Fruit fly (Drosophila melanogaster) whole organism: ENCODE measurements around the gene CG11380.

Source experiments
- CG8478 ChIP-seq: fragments of >200 bp; optimal IDR thresholded peaks from 2 replicates; lab custom pipeline; 2018; ENCODE audit warnings: inconsistent platforms
- Dll ChIP-seq: fragments of >200 bp; optimal IDR thresholded peaks from 2 replicates; lab custom pipeline; 2017
- EcR ChIP-seq, 2 experiments: fragments of >200 bp; optimal IDR thresholded peaks; 2 replicates each; lab custom pipeline; 2017; ENCODE audit warnings: missing biosample characterization in 2 of 2, missing genetic modification characterization in 2 of 2, missing genetic modification reagents in 2 of 2
- pan ChIP-seq: fragments of >200 bp; optimal IDR thresholded peaks from 2 replicates; lab custom pipeline; 2017
- psq ChIP-seq: fragments of >200 bp; optimal IDR thresholded peaks from 2 replicates; lab custom pipeline; 2017
- usp ChIP-seq: fragments of >200 bp; optimal IDR thresholded peaks from 2 replicates; lab custom pipeline; 2017; ENCODE audit warnings: missing biosample characterization, missing genetic modification characterization, mixed read lengths

The CG11380 gene

DNA sequence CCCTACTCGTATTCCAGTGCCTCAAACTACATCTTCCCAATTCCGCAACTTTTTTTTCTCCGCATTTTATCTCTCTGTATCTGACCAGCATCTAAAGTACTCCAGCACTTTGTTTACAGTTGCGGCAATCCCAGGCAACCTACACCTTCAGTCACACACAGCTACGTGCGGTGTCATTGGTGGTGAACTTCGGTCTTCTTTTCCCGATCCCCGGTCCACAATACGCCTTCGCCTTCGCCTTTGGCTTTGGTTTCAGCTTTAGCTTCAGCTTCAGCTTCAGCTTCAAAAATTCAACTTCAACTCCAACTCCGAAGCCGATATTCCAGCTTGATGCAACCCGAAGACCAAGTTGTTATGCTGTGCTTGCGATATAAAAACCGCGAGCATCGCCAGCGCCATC, at the start of gene CG11380:
Gene CG11380, plus strand, starts transcription at position 301 of the 400 bp plus-strand sequence.
- TF ChIP-seq EcR (GFP tag; optimal IDR thresholded peaks at IDR 0.05; lab: Kevin White, UChicago) (no peak), CG8478 (lab: Kevin White, UChicago) (no peak), Dll (lab: Kevin White, UChicago) (no peak), psq (lab: Kevin White, UChicago) (no peak), usp (no peak), pan (lab: Kevin White, UChicago) (no peak)

DNA sequence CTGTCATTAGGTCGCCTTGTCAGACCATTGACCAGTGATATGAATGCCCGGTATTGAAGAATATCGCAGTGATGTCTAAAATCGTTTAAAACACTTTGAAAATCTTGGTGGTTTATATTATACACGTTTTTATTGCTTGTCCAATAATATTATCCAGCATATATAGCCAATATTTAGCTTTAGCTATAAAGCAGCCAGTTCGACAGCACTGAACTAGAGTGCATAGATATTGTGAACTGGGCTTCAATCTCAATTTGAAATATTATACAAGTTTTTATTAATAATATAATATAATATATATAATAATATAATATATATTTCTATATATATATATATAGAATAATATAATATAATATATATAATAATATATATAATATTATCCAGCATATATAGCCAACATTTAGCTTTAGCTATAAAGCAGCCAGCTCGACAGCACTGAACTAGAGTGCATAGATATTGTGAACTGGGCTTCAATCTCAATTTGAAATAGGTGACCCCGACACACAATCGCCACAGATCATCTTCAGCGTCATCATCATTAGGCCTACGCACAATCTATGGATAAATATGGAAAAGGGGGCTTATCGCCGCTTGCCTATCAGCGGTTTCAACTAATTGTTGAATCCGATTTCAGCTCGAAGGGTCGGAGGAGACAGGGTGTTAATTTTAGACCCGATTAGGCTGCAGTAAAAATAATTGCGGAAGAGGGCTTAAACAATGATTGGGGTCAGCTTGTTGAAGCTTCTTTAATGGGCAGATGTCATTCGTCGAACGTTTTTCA, 48.4 kb upstream of the CG11380 start:
- TF ChIP-seq EcR (GFP tag; optimal IDR thresholded peaks at IDR 0.05; lab: Kevin White, UChicago) (no peak), pan (lab: Kevin White, UChicago) (no peak), CG8478 (lab: Kevin White, UChicago) (no peak), psq (lab: Kevin White, UChicago) (no peak), usp (no peak), Dll (lab: Kevin White, UChicago) (no peak)

DNA sequence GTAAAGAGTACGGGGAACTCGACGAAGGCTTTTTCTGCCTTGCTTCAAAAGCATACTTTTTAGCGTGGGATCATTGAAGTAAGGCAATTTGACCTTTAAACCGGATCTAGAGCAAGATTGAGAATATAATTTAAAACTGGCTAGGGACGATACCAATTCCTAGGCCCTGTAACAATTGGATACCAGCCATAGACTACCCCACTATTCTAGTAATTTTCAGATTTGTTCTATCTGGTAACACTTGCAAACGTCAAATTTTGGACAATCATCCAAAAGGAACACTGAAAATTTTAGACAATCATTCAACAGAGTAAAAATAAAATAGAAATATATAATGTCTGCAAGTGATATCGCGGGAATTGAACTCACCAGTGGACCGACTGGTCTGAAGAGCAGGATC, 45.8 kb upstream of the CG11380 start, which contains the start of gene CG14628:
Gene CG14628, plus strand, starts transcription at position 301 of the 400 bp plus-strand sequence.
- no peak for TF ChIP-seq usp

DNA sequence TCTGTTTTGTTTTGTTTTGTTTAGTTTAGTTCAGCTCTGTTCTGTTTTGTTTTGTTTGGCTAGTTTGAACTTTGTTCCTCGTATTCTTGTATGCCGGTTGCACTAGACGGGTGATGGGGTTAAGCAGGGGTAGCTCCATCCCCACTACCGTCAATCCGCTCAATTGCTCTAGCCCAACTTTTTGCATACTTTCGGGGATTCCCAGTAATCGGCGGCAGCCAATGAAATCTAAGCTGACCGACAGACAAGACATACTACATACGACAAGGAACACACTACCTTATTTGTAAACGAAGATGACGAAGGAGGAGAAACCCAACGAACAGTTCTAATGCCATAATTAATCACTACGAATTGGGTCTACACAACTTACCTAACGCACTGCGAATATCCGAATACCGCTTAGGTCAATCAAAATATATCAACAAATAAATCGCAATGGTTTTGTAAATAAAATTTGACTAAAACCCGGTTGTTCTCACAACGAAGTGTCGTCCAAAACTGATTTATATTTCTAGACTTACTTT, 29.1 kb upstream of the CG11380 start, which contains the start of gene eIF4E7:
Gene eIF4E7, minus strand, starts transcription at position 477 of the 527 bp plus-strand sequence.
- TF ChIP-seq psq (lab: Kevin White, UChicago) (no peak), CG8478 (lab: Kevin White, UChicago) (no peak), usp (no peak), Dll (lab: Kevin White, UChicago) (no peak), pan (lab: Kevin White, UChicago) (no peak), EcR (GFP tag; optimal IDR thresholded peaks at IDR 0.05; lab: Kevin White, UChicago) (no peak)

DNA sequence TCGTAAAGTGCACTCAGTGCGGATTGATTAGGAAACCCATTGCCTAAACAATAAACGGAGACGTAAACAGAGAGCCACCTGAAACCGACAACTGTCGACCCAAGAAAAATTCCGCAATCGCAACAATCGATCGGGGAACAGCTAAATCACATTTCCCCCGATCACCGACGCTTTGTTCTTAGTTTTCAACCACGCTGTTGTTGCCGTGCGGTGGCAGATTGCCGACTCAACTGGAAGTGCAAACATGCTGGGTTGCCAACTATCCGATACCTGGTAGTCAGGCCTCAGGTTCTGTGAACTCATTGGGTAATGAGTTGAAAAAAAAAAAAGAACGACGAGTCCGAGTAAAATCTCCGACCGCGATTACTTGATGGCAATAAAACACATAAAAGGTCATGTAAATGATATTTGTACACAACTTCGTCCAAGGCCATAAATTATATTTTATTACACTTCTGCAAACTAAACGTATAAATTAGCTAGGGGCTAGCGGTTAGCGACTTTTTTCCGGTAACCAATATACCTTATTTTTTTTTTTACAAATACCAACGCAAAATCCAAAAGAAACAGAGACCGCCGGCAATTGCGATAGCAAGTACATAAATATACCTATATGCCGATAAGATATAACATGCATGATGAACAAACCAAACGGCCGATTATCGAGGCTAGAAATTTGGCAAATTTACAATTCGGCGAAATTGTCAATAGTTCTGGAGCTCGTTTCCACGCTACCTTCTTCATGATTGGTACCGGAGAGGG, 20.8 kb upstream of the CG11380 start, which contains the start of gene CG11378:
Gene CG11378, plus strand, starts transcription at position 712 of the 762 bp plus-strand sequence.
- TF ChIP-seq psq (lab: Kevin White, UChicago) (no peak), pan (lab: Kevin White, UChicago) (no peak), EcR (GFP tag; optimal IDR thresholded peaks at IDR 0.05; lab: Kevin White, UChicago) (no peak), CG8478 (lab: Kevin White, UChicago) (no peak), usp (no peak), Dll (lab: Kevin White, UChicago) (no peak)

DNA sequence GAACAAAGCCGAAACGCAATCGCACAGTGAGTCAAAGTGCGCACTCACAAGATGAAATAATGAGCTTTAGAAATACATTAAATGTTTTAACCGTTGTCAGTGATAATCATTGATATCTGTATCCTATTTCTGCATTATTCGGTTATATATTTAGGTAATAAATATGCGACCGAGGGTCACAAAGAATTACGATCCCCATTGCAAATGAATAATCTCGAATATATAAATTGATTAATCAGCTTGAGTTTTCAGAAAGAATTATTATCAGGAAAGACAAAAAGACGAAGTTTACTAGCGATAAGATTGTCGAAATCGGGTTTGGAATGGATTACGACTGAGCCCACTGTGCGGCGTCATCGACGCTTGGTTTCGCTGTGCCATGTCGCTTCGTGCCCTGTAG, 20.1 kb upstream of the CG11380 start:
- no peak for TF ChIP-seq usp
- no peak for TF ChIP-seq EcR (GFP tag; optimal IDR thresholded peaks at IDR 0.05; lab: Kevin White, UChicago)
- TF ChIP-seq psq (lab: Kevin White, UChicago) = no peak
- no peak for TF ChIP-seq pan (lab: Kevin White, UChicago)
- TF ChIP-seq Dll (lab: Kevin White, UChicago) = no peak
- no peak for TF ChIP-seq CG8478 (lab: Kevin White, UChicago)

DNA sequence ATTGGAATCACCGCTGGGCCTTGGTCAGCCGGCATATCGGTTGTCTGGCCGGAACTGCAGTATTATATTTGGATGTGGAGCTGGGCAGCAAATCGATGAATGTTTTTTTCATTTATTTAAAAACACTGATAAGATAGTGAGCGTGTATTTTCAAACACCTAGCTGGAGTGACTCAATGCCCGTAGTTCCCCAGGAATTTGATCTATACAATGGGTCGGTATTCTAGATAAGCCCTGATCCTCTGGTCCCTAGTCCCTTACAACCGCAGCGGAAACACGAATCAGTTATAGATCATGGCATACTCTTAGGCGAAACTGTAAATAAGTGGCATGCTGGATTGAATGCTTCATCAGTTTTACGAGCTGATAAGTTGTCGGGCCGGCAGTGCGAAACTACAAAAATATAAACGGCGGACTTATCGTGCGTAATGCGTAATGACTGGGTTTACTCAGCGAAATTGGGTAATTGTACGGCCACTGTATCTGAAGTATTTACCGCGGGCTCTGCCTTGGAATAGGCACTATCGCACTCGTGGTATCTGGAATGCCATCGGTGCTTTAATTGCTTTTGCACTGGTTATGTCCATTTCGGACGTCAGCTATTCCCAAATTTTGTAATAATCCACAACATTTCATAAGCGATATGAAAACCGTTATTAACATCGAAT, 18.2 kb upstream of the CG11380 start:
- TF ChIP-seq pan (lab: Kevin White, UChicago) = no peak
- no peak for TF ChIP-seq usp
- TF ChIP-seq EcR (GFP tag; optimal IDR thresholded peaks at IDR 0.05; lab: Kevin White, UChicago) = no peak
- no peak for TF ChIP-seq CG8478 (lab: Kevin White, UChicago)
- no peak for TF ChIP-seq Dll (lab: Kevin White, UChicago)
- TF ChIP-seq psq (lab: Kevin White, UChicago) = no peak

DNA sequence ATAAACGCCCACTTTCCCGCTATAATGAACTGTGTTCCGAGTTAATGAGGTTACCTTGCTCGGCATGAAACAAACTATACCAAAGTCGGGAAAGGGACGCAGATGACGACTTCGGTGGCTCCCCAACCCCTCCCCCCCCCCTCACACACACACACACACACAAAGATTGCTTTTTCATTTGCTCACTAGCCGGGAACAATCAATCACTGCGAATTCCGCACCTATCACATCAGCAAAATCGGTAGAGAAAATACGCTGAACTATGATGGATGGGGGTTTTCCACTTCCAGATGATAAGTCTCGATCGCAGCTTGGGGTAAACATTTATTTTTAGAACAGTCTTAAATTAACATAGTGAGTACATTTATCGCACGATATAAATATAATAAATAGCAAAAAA, 17.5 kb upstream of the CG11380 start:
- TF ChIP-seq psq (lab: Kevin White, UChicago) (no peak), pan (lab: Kevin White, UChicago) (no peak), Dll (lab: Kevin White, UChicago) (no peak), EcR (GFP tag; optimal IDR thresholded peaks at IDR 0.05; lab: Kevin White, UChicago) (no peak)

DNA sequence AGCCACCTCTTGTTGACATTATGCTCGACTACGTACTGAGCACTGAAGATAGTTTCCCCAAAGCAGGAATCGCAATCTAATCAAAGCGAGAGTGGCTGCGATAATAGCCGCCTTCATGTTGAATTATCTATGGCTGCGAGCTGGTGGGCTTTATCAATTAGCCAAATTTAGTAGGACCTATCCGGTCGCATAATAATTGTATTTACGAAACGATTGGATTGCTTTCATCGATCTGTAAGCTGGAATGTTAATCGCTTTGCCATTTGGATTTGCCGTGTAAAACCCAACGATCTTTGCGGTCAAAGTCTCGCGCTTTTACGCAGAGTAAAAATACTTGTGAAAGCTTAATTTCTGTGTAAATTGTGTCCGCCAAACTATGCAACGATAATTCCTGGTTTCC, 15.1 kb upstream of the CG11380 start, which contains the start of gene CG11384:
Gene CG11384, minus strand, starts transcription at position 43 of the 400 bp plus-strand sequence.
- TF ChIP-seq usp = no peak
- TF ChIP-seq CG8478 (lab: Kevin White, UChicago) = no peak
- TF ChIP-seq psq (lab: Kevin White, UChicago) = no peak
- no peak for TF ChIP-seq EcR (GFP tag; optimal IDR thresholded peaks at IDR 0.05; lab: Kevin White, UChicago)
- no peak for TF ChIP-seq pan (lab: Kevin White, UChicago)
- no peak for TF ChIP-seq Dll (lab: Kevin White, UChicago)

DNA sequence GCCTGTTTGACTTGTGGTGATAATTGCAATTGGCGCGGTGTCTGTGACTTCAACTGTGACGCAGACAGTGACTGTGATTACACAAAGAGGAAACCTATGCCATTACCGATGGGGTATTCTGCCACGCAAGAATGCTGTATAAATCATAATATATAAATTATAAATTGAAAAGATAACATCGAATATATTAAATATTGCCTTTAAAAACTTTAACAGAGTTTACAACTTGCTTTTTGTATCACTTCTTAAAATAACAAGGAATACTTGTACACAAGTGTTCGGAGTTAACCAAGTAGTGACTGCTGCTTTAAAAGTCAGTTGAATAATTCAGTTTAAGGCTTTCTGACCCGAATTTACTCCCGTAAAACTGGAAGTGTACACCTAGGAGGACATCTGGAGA, 11.2 kb upstream of the CG11380 start, which contains the start of gene CG11379:
Gene CG11379, plus strand, starts transcription at position 301 of the 400 bp plus-strand sequence.
- no peak for TF ChIP-seq psq (lab: Kevin White, UChicago)
- TF ChIP-seq Dll (lab: Kevin White, UChicago) = no peak
- no peak for TF ChIP-seq CG8478 (lab: Kevin White, UChicago)
- no peak for TF ChIP-seq EcR (GFP tag; optimal IDR thresholded peaks at IDR 0.05; lab: Kevin White, UChicago)
- no peak for TF ChIP-seq usp
- no peak for TF ChIP-seq pan (lab: Kevin White, UChicago)

DNA sequence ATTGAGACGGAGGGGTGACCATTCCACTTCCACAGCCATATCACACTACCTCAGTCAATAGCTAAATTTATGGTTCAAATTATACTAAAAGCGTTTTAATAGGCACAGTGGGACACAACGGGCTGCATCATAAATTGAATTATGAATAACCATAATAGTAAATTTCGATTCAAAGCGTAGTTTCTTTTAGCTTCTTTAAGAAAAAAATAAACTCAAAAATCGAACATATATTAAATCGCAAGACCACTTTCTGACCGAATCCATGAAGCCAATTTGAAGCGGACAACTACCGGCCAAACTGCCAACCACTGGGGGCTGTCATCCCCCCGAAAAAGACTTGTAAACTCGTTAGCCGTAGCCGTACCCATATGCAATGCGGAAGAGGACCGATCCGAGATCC, 10.2 kb upstream of the CG11380 start:
- TF ChIP-seq pan (lab: Kevin White, UChicago) (no peak), usp (no peak)
